Worm (Caenorhabditis elegans): ENCODE results near the gene F59E12.17.

ce11 chrII:5628326-5628818 lies 20.9 kb downstream of the F59E12.17 start, which contains the start of gene F59E12.15:
- TF ChIP-seq Y22D7AL.16 (tag; optimal IDR thresholded peaks at IDR 0.05) = no peak
- TF ChIP-seq pqm-1 (tag; optimal IDR thresholded peaks at IDR 0.05) = no peak

All from whole organism, late embryonic.